Worm (Caenorhabditis elegans): ENCODE results near the gene arx-2.

arx-2 gene

DNA sequence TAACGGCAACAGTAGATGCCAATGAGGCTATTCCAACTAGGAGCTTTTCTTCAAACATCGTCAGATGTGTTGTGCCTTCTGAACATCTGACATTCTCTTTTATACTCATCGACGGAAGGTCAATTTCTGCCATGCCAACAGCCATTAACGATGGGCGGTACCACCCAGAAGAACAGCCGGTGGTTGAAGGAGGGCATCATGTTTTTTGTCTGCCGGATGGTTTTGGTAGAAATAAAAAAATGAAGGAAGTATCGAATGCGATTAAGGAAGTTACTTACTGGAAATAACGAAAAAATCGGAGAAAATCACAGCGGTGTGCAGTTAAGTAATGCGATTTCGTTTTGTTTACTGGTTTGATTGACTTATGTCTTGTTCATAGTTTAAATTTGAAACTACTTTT lies 43.6 kb downstream of the arx-2 start, which contains the start of gene col-150:
Gene col-150, minus strand, starts transcription at position 101 of the 400 bp plus-strand sequence.
- no peak for TF ChIP-seq unc-62 (GFP tag; optimal IDR thresholded peaks at IDR 0.05)

ce11 chrV:10292819-10293357 lies 45.3 kb downstream of the arx-2 start, which contains the start of gene col-149:
Gene col-149, minus strand, starts transcription at chrV:10292869.
- TF ChIP-seq unc-62 (GFP tag; optimal IDR thresholded peaks at IDR 0.05) = no peak

- TF ChIP-seq unc-62 (GFP tag; optimal IDR thresholded peaks at IDR 0.05) = no peak
Measured at ce11 chrV:10291848-10292247, 46.3 kb downstream of the arx-2 start.

DNA sequence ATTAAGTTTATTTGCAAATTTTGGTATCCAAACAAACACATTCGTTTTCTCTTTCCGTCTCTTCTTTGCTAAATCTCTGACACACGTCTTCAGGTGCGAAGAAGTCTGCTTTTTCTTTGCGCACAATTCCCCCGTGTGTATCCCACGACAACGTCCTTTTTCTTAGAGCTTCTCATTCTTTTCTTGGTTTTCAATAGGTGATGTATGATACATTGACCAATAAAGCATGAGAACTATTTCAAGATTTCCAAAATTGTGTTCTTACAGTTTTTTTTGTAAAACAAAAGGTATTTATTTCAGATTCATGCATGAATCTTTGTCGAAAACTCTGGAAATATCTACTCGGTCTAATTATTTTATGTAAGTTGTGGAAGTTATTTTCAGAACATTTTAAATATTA lies 48.4 kb downstream of the arx-2 start, which contains the start of gene B0024.15:
Gene B0024.15, plus strand, starts transcription at position 301 of the 400 bp plus-strand sequence.
- no peak for TF ChIP-seq unc-62 (GFP tag; optimal IDR thresholded peaks at IDR 0.05)

ce11 chrV:10287260-10287659 lies 50.9 kb downstream of the arx-2 start, which contains the start of gene B0024.3:
Gene B0024.3, plus strand, starts transcription at chrV:10287560.
- TF ChIP-seq unc-62 (GFP tag; optimal IDR thresholded peaks at IDR 0.05) = no peak

DNA sequence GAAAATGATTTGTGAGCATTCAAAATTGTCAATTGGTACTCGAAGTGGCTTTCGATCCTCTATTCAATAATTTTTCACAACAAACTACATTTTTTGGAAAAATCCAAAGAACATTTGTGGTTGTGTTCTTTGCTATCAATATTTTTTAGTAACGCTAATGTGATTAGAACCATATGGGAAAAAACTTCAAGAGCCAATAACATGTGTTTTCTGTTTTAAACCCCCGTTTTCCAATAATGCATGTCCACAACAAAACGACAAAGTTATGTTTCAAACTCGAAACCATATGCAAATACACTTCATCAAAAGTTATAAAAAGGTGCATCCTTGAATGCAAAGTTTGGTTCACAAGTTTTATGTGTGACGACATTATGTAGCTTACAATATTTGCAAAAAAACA lies 52.3 kb downstream of the arx-2 start:
- TF ChIP-seq unc-62 (GFP tag; optimal IDR thresholded peaks at IDR 0.05) = no peak

Measured in whole organism, dauer.